Worm (Caenorhabditis elegans) whole organism, L2 larva: Measurements from ENCODE around the gene gst-9.

Source experiments
- C34F6.9 ChIP-seq: fragments of 150-350 bp; optimal IDR thresholded peaks from 2 replicates; lab custom pipeline; 2014; ENCODE audit warnings: missing biosample characterization, missing genetic modification characterization
- F13H6.1 ChIP-seq: sonication (generic microtip); optimal IDR thresholded peaks from 2 replicates; lab custom pipeline; 2016; ENCODE audit warnings: missing genetic modification characterization, missing compliant biosample characterization
- R02D3.7 ChIP-seq: fragments of 150-350 bp; optimal IDR thresholded peaks from 2 replicates; lab custom pipeline; 2014; ENCODE audit warnings: missing biosample characterization, missing genetic modification characterization
- Y55F3AM.14 ChIP-seq: fragments of 200-800 bp; sonication (Bioruptor generic); optimal IDR thresholded peaks from 2 replicates; lab custom pipeline; 2018; ENCODE audit warnings: mild to moderate bottlenecking, missing genetic modification characterization, missing compliant biosample characterization
- ZK546.5 ChIP-seq: sonication (generic microtip); optimal IDR thresholded peaks from 2 replicates; lab custom pipeline; 2017; ENCODE audit warnings: missing biosample characterization, missing genetic modification characterization
- aly-2 ChIP-seq: fragments of 150-350 bp; optimal IDR thresholded peaks from 2 replicates; lab custom pipeline; 2014; ENCODE audit warnings: missing biosample characterization, missing genetic modification characterization
- ama-1 ChIP-seq: fragments of 150-350 bp; optimal IDR thresholded peaks from 2 replicates; lab custom pipeline; 2018; ENCODE audit warnings: inconsistent platforms
- ceh-16 ChIP-seq: fragments of 150-350 bp; optimal IDR thresholded peaks from 2 replicates; lab custom pipeline; 2014; ENCODE audit warnings: missing biosample characterization, missing genetic modification characterization
- crh-2 ChIP-seq: sonication (generic microtip); optimal IDR thresholded peaks from 2 replicates; lab custom pipeline; 2017; ENCODE audit warnings: missing biosample characterization, missing genetic modification characterization
- elt-1 ChIP-seq: fragments of 150-350 bp; optimal IDR thresholded peaks from 2 replicates; lab custom pipeline; 2014; ENCODE audit warnings: missing biosample characterization, missing genetic modification characterization
- elt-3 ChIP-seq: sonication (generic microtip); optimal IDR thresholded peaks from 2 replicates; lab custom pipeline; 2017; ENCODE audit warnings: missing biosample characterization, missing genetic modification characterization
- fos-1 ChIP-seq: fragments of 150-350 bp; optimal IDR thresholded peaks from 2 replicates; lab custom pipeline; 2014; ENCODE audit warnings: missing biosample characterization, missing genetic modification characterization
- gmeb-1 ChIP-seq: fragments of 150-350 bp; optimal IDR thresholded peaks from 2 replicates; lab custom pipeline; 2014; ENCODE audit warnings: missing biosample characterization, missing genetic modification characterization
- lin-11 ChIP-seq: fragments of 150-350 bp; sonication (generic microtip); optimal IDR thresholded peaks from 2 replicates; lab custom pipeline; 2014; ENCODE audit warnings: missing biosample characterization, missing genetic modification characterization, inconsistent platforms, mixed read lengths
- lin-13 ChIP-seq: fragments of 150-350 bp; optimal IDR thresholded peaks from 2 replicates; lab custom pipeline; 2014; ENCODE audit warnings: missing biosample characterization, missing genetic modification reagents, missing genetic modification characterization
- lin-39 ChIP-seq: fragments of 150-350 bp; optimal IDR thresholded peaks from 2 replicates; lab custom pipeline; 2014; ENCODE audit warnings: missing biosample characterization, missing genetic modification reagents, missing genetic modification characterization
- lsy-2 ChIP-seq, 2 experiments: fragments of 150-350 bp in 1 of 2; sonication (generic microtip) in 1 of 2; optimal IDR thresholded peaks; 2 replicates each; lab custom pipeline; 2014 to 2017; ENCODE audit warnings: missing biosample characterization in 2 of 2, missing genetic modification characterization in 2 of 2
- mab-5 ChIP-seq: fragments of 150-350 bp; optimal IDR thresholded peaks from 2 replicates; lab custom pipeline; 2014; ENCODE audit warnings: missing biosample characterization, missing genetic modification characterization
- mdl-1 ChIP-seq, 2 experiments: fragments of 150-350 bp in 1 of 2; sonication (generic microtip) in 1 of 2; optimal IDR thresholded peaks; 2 replicates each; lab custom pipeline; 2017; ENCODE audit warnings: missing biosample characterization in 2 of 2, missing genetic modification characterization in 2 of 2
- nhr-10 ChIP-seq: sonication (generic microtip); optimal IDR thresholded peaks from 2 replicates; lab custom pipeline; 2017; ENCODE audit warnings: missing biosample characterization, missing genetic modification characterization
- nhr-11 ChIP-seq: fragments of 150-350 bp; optimal IDR thresholded peaks from 2 replicates; lab custom pipeline; 2014; ENCODE audit warnings: missing biosample characterization, missing genetic modification characterization
- nhr-129 ChIP-seq: fragments of 150-350 bp; optimal IDR thresholded peaks from 2 replicates; lab custom pipeline; 2014; ENCODE audit warnings: missing biosample characterization, missing genetic modification characterization
- nhr-237 ChIP-seq: fragments of 150-350 bp; optimal IDR thresholded peaks from 2 replicates; lab custom pipeline; 2014; ENCODE audit warnings: missing biosample characterization, missing genetic modification characterization
- nhr-25 ChIP-seq: fragments of 150-350 bp; sonication (generic microtip); optimal IDR thresholded peaks from 3 replicates; lab custom pipeline; 2014; ENCODE audit warnings: missing biosample characterization, missing genetic modification characterization
- nhr-77 ChIP-seq: fragments of 150-350 bp; optimal IDR thresholded peaks from 2 replicates; lab custom pipeline; 2014; ENCODE audit warnings: missing biosample characterization, missing genetic modification characterization
- peb-1 ChIP-seq: fragments of 150-350 bp; optimal IDR thresholded peaks from 2 replicates; lab custom pipeline; 2014; ENCODE audit warnings: missing biosample characterization, missing genetic modification characterization
- sma-3 ChIP-seq: sonication (generic microtip); optimal IDR thresholded peaks from 2 replicates; lab custom pipeline; 2016; ENCODE audit warnings: missing genetic modification reagents, missing genetic modification characterization, missing compliant biosample characterization
- sma-9 ChIP-seq, 2 experiments: fragments of 150-350 bp in 1 of 2; sonication (generic microtip) in 1 of 2; optimal IDR thresholded peaks; 2 replicates each; lab custom pipeline; 2014 to 2016; ENCODE audit warnings: missing genetic modification characterization in 2 of 2, mild to moderate bottlenecking in 1 of 2, missing biosample characterization in 1 of 2, missing compliant biosample characterization in 1 of 2, missing genetic modification reagents in 1 of 2, moderate library complexity in 1 of 2
- snpc-4 ChIP-seq: fragments of 150-350 bp; optimal IDR thresholded peaks from 2 replicates; lab custom pipeline; 2014; ENCODE audit warnings: missing biosample characterization, missing genetic modification characterization
- unc-55 ChIP-seq: fragments of 150-350 bp; sonication (generic microtip); optimal IDR thresholded peaks from 3 replicates; lab custom pipeline; 2014; ENCODE audit warnings: missing biosample characterization, missing genetic modification reagents, missing genetic modification characterization
- unc-62 ChIP-seq: fragments of 150-350 bp; optimal IDR thresholded peaks from 2 replicates; lab custom pipeline; 2014; ENCODE audit warnings: missing biosample characterization, missing genetic modification reagents, missing genetic modification characterization
- zag-1 ChIP-seq: fragments of 150-350 bp; optimal IDR thresholded peaks from 2 replicates; lab custom pipeline; 2014; ENCODE audit warnings: missing biosample characterization, missing genetic modification characterization
- ztf-1 ChIP-seq: fragments of 200-800 bp; sonication (Bioruptor generic); conservative IDR thresholded peaks from 2 replicates; pipeline ENCODE4 v1.3.6; 2022; ENCODE audit warnings: missing genetic modification characterization, missing compliant biosample characterization
- ztf-11 ChIP-seq: sonication (generic microtip); optimal IDR thresholded peaks from 2 replicates; lab custom pipeline; 2017; ENCODE audit warnings: missing biosample characterization, missing genetic modification characterization
- ztf-4 ChIP-seq: fragments of 150-350 bp; optimal IDR thresholded peaks from 2 replicates; lab custom pipeline; 2014; ENCODE audit warnings: missing biosample characterization, missing genetic modification characterization

Gene gst-9

DNA sequence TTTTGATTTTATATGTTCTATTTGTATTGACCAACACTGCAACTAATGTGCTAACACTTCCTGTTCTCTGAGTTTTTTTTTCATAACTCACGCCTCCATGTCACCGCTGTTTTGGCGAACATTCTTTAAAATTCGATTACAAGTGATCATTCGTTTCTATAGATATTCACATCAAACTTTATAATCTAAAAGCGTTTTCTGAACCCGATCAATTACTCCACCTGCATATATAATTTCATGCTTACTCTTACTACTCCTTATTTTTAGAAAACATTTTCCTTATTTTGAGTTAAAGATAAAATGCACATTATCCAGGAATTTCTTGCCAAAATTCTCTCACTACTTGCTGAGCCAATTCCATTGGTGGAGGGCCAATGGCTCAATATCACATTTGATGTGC, 5.4 kb upstream of the gst-9 start, which contains the start of gene R05F9.7:
TSS of gene R05F9.7 (plus strand) at position 301 of the 400 bp plus-strand sequence.
- TF ChIP-seq nhr-10 (no peak), nhr-77 (no peak), aly-2 (no peak), nhr-237 (tag; lab: Kevin White, UChicago) (no peak), nhr-129 (tag; lab: Kevin White, UChicago) (no peak), unc-62 (no peak), unc-55 (GFP tag; lab: Kevin White, UChicago) (no peak), crh-2 (tag; lab: Kevin White, UChicago) (no peak), mdl-1 (tag; optimal IDR thresholded peaks at IDR 0.05; lab: Kevin White, UChicago) (no peak), snpc-4 (tag; lab: Kevin White, UChicago) (no peak), lin-13 (GFP tag; lab: Kevin White, UChicago) (no peak), mab-5 (tag; lab: Kevin White, UChicago) (no peak), zag-1 (no peak), ztf-4 (tag; lab: Kevin White, UChicago) (no peak), elt-1 (tag; lab: Kevin White, UChicago) (no peak), elt-3 (tag; lab: Kevin White, UChicago) (no peak), lin-39 (no peak), nhr-11 (tag; lab: Kevin White, UChicago) (no peak), ceh-16 (tag; lab: Kevin White, UChicago) (no peak), R02D3.7 (tag; lab: Kevin White, UChicago) (no peak)

DNA sequence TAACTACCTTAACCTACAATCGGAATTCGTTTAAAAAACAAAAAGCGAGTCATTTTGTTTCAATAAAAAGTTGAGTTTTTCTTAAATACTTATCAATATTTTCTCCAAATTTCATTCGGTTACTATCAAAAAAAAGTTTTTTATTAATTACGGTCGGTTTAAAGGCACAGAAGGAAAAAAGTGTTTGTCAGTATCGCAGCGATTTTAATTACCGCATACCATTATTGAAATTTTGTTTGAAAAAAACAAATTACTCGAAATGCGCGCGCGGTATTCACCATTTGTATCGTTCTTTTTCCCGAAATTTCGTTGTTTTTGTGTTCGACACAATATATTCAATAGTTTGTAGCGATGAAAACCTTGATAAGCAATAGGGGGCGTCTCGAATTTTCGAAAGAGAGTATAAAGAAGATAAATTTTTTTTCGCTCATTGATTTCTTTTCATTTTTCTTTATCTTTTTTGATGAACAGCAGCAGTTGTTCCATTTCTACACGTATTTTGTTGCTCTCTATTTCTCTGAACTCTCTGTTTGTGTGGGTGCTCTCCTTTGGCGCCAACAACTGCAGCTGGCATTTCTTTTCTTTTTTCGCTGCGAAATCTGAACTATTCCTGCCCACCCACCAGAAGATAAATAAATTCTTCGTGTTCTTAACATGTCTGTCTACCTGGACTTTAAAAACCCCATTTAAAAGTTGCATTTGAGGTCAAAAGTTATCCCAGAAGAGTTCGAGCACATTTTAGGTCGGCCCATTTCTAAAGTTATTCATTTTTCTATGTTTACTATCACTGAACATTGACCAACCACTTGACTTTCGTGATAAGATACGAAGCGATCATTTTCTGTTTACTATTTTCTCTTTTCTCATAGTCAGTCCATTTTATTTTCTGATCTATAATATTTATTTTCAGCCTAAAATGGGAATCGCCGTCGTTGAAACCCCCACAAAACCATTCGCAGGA, 2.6 kb upstream of the gst-9 start, which contains the start of gene pgm-1:
TSS of gene pgm-1 (plus strand) at position 911 of the 961 bp plus-strand sequence.
- TF ChIP-seq ama-1 (lab: Kevin White, UChicago) (peak; percentile 50), nhr-25 (tag; lab: Kevin White, UChicago) (no peak), gmeb-1 (tag; lab: Kevin White, UChicago) (no peak), ZK546.5 (tag; lab: Kevin White, UChicago) (no peak), lin-39 (no peak), crh-2 (tag; lab: Kevin White, UChicago) (peak; percentile 53), unc-62 (no peak), unc-55 (GFP tag; lab: Kevin White, UChicago) (peak; percentile 9), zag-1 (no peak), mdl-1 (tag; optimal IDR thresholded peaks at IDR 0.05; lab: Kevin White, UChicago) (no peak), C34F6.9 (peak; percentile 70), sma-9 (GFP tag; optimal IDR thresholded peaks at IDR 0.05; lab: Kevin White, UChicago) (peak; percentile 45), sma-9 (tag; optimal IDR thresholded peaks at IDR 0.05; lab: Kevin White, UChicago) (no peak), lsy-2 (tag; optimal IDR thresholded peaks at IDR 0.05; lab: Kevin White, UChicago) (peak in 1 of 2 experiments; percentile 23), fos-1 (peak; percentile 15), lin-11 (tag; lab: Kevin White, UChicago) (no peak), sma-3 (no peak), peb-1 (no peak), nhr-129 (tag; lab: Kevin White, UChicago) (peak; percentile 33), F13H6.1 (tag; lab: Kevin White, UChicago) (peak; percentile 52), Y55F3AM.14 (GFP tag; lab: Kevin White, UChicago) (no peak), ztf-1 (GFP tag; lab: Robert Waterston, UW) (no peak)
- TF ChIP-seq, all 48 proteins: peak for 9

DNA sequence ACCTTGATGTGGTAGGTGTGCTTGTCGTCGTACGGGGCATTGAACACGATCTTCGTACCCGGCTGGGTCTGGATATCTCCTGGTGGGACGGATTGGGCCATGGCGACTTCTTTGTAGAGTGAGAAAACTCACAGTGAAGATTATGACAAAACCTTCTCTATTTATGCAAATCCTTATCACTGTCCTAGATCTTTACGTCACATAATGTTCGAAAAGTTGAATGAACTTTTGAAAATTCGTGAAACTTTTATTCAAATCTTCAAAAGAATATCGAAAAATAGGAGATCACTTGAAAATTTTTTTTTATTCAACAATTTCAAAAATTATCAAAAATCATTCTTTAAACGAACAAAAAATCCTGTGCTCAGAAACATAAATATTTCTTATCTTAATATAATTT, 1.2 kb downstream of the gst-9 start, which contains the start of gene msp-33:
TSS of gene msp-33 (minus strand) at position 101 of the 400 bp plus-strand sequence.
- TF ChIP-seq sma-9 (GFP tag; optimal IDR thresholded peaks at IDR 0.05; lab: Kevin White, UChicago), result no peak
- TF ChIP-seq sma-9 (tag; optimal IDR thresholded peaks at IDR 0.05; lab: Kevin White, UChicago), result no peak
- no peak for TF ChIP-seq nhr-237 (tag; lab: Kevin White, UChicago)
- no peak for TF ChIP-seq ama-1 (lab: Kevin White, UChicago)
- TF ChIP-seq ztf-11 (tag; lab: Kevin White, UChicago), result no peak
- no peak for TF ChIP-seq mdl-1 (tag; optimal IDR thresholded peaks at IDR 0.05; lab: Kevin White, UChicago)
